Fruit fly (Drosophila melanogaster) whole organism, embryonic: ENCODE data around the gene Osi10a.

Source experiments
- Abd-B ChIP-seq: fragments of 200-800 bp; sonication (Bioruptor generic); optimal IDR thresholded peaks from 2 replicates; lab custom pipeline; 2018; ENCODE audit warnings: missing biosample characterization, mild to moderate bottlenecking, missing genetic modification characterization, moderate library complexity
- Atf6 ChIP-seq: fragments of 200-800 bp; sonication (Bioruptor generic); IDR thresholded peaks from 2 replicates; pipeline ENCODE4 v1.3.6; 2022; ENCODE audit warnings: missing biosample characterization, missing genetic modification characterization
- Blimp-1 ChIP-seq: fragments of 200-800 bp; sonication (Bioruptor generic); optimal IDR thresholded peaks from 3 replicates; lab custom pipeline; 2018; ENCODE audit warnings: missing biosample characterization, missing genetic modification characterization, mild to moderate bottlenecking, moderate library complexity, missing genetic modification reagents
- CG11504 ChIP-seq: fragments of 200-800 bp; sonication (Bioruptor generic); optimal IDR thresholded peaks from 3 replicates; lab custom pipeline; 2019; ENCODE audit warnings: missing biosample characterization, mild to moderate bottlenecking, missing genetic modification characterization, moderate library complexity
- CG12104 ChIP-seq: fragments of 200-800 bp; sonication (Bioruptor generic); optimal IDR thresholded peaks from 3 replicates; lab custom pipeline; 2016; ENCODE audit warnings: missing biosample characterization, missing genetic modification characterization
- CG13894 ChIP-seq: fragments of 200-800 bp; sonication (Bioruptor generic); optimal IDR thresholded peaks from 3 replicates; lab custom pipeline; 2018; ENCODE audit warnings: missing biosample characterization, mild to moderate bottlenecking, missing genetic modification characterization, moderate library complexity
- CG16813 ChIP-seq: fragments of 200-800 bp; sonication (Bioruptor generic); IDR thresholded peaks from 3 replicates; pipeline ENCODE4 v1.3.6; 2022; ENCODE audit warnings: missing biosample characterization, missing genetic modification characterization; ENCODE audit not compliant: partially characterized antibody
- CG17829 ChIP-seq: fragments of 200-800 bp; optimal IDR thresholded peaks from 2 replicates; lab custom pipeline; 2019; ENCODE audit warnings: missing biosample characterization, mild to moderate bottlenecking, missing genetic modification characterization, moderate library complexity
- CG18764 ChIP-seq: fragments of 200-800 bp; sonication (Bioruptor generic); optimal IDR thresholded peaks from 3 replicates; lab custom pipeline; 2016; ENCODE audit warnings: missing biosample characterization, missing genetic modification characterization
- CG4730 ChIP-seq: fragments of 200-800 bp; sonication (Bioruptor generic); IDR thresholded peaks from 2 replicates; pipeline ENCODE4 v1.3.6; 2022; ENCODE audit warnings: missing biosample characterization, missing genetic modification characterization
- CG7786 ChIP-seq: fragments of 200-800 bp; sonication (Bioruptor generic); optimal IDR thresholded peaks from 2 replicates; lab custom pipeline; 2016; ENCODE audit warnings: missing biosample characterization, missing genetic modification characterization
- CG8281 ChIP-seq: fragments of 200-800 bp; sonication (Bioruptor generic); optimal IDR thresholded peaks from 2 replicates; lab custom pipeline; 2018; ENCODE audit warnings: missing biosample characterization, mild to moderate bottlenecking, missing genetic modification characterization, moderate library complexity
- CG9932 ChIP-seq: fragments of 200-800 bp; sonication (Bioruptor generic); IDR thresholded peaks from 2 replicates; pipeline ENCODE4 v1.3.6; 2022; ENCODE audit warnings: missing biosample characterization, missing genetic modification characterization
- Camta ChIP-seq: fragments of 200-800 bp; sonication (Bioruptor generic); optimal IDR thresholded peaks from 2 replicates; lab custom pipeline; 2016; ENCODE audit warnings: missing biosample characterization, missing genetic modification characterization
- Deaf1 ChIP-seq: fragments of 200-800 bp; optimal IDR thresholded peaks from 3 replicates; lab custom pipeline; 2019; ENCODE audit warnings: missing biosample characterization, mild to moderate bottlenecking, missing genetic modification characterization, moderate library complexity
- Ets65A ChIP-seq: fragments of 200-800 bp; sonication (Bioruptor generic); peaks from one replicate; lab custom pipeline; 2016; ENCODE audit warnings: missing biosample characterization, missing genetic modification characterization
- Gsc ChIP-seq: fragments of 200-800 bp; sonication (Bioruptor generic); IDR thresholded peaks from 2 replicates; pipeline ENCODE4 v1.3.6; 2022; ENCODE audit warnings: missing biosample characterization, missing genetic modification characterization
- Hand ChIP-seq: fragments of 200-800 bp; sonication (Bioruptor generic); optimal IDR thresholded peaks from 2 replicates; lab custom pipeline; 2017; ENCODE audit warnings: mild to moderate bottlenecking, missing biosample characterization, missing genetic modification reagents, missing genetic modification characterization
- HmgZ ChIP-seq: fragments of 200-800 bp; sonication (Bioruptor generic); optimal IDR thresholded peaks from 2 replicates; lab custom pipeline; 2018; ENCODE audit warnings: missing biosample characterization, mild to moderate bottlenecking, missing genetic modification characterization
- Meics ChIP-seq: fragments of 200-800 bp; sonication (Bioruptor generic); optimal IDR thresholded peaks from 2 replicates; lab custom pipeline; 2017; ENCODE audit warnings: missing biosample characterization, mild to moderate bottlenecking, missing genetic modification characterization
- Ptx1 ChIP-seq: fragments of 200-800 bp; sonication (Bioruptor generic); IDR thresholded peaks from 2 replicates; pipeline ENCODE4 v1.3.6; 2022; ENCODE audit warnings: missing biosample characterization, missing genetic modification characterization
- Rx ChIP-seq: fragments of 200-800 bp; sonication (Bioruptor generic); IDR thresholded peaks from 2 replicates; pipeline ENCODE4 v1.3.6; 2022; ENCODE audit warnings: missing biosample characterization, missing genetic modification characterization
- Scr ChIP-seq: fragments of 200-800 bp; sonication (Bioruptor generic); IDR thresholded peaks from 2 replicates; pipeline ENCODE4 v1.3.6; 2022; ENCODE audit warnings: missing biosample characterization, missing genetic modification characterization; ENCODE audit not compliant: partially characterized antibody
- az2 ChIP-seq: fragments of 200-800 bp; sonication (Bioruptor generic); optimal IDR thresholded peaks from 3 replicates; lab custom pipeline; 2016; ENCODE audit warnings: missing biosample characterization, missing genetic modification characterization
- chm ChIP-seq: fragments of 200-800 bp; sonication (Bioruptor generic); IDR thresholded peaks from 2 replicates; pipeline ENCODE4 v1.3.6; 2022; ENCODE audit warnings: missing biosample characterization, missing genetic modification characterization
- fd3F ChIP-seq: fragments of 200-800 bp; sonication (Bioruptor generic); optimal IDR thresholded peaks from 2 replicates; lab custom pipeline; 2018; ENCODE audit warnings: missing biosample characterization, mild to moderate bottlenecking, missing genetic modification characterization, moderate library complexity
- hb ChIP-seq: fragments of 200-800 bp; sonication (Bioruptor generic); IDR thresholded peaks from 3 replicates; pipeline ENCODE4 v1.3.6; 2022; ENCODE audit warnings: missing biosample characterization, missing genetic modification characterization; ENCODE audit not compliant: partially characterized antibody
- hbn ChIP-seq: fragments of 200-800 bp; sonication (Bioruptor generic); IDR thresholded peaks from 2 replicates; pipeline ENCODE4 v1.3.6; 2022; ENCODE audit warnings: missing biosample characterization, missing genetic modification characterization; ENCODE audit not compliant: partially characterized antibody
- hkb ChIP-seq, 2 experiments: fragments of 200-800 bp in 1 of 2; fragments of >200 bp in 1 of 2; sonication (Bioruptor generic) in 1 of 2; IDR thresholded peaks in 1 of 2; optimal IDR thresholded peaks in 1 of 2; 2 replicates each; pipeline versions ENCODE4 v1.3.6 to Lab custom; 2017 to 2022; ENCODE audit warnings: missing biosample characterization in 1 of 2, missing genetic modification characterization in 1 of 2
- jigr1 ChIP-seq: fragments of 200-800 bp; sonication (Bioruptor generic); IDR thresholded peaks from 3 replicates; pipeline ENCODE4 v1.3.6; 2022; ENCODE audit warnings: missing biosample characterization, missing genetic modification characterization
- kni ChIP-seq: fragments of 200-800 bp; sonication (Bioruptor generic); optimal IDR thresholded peaks from 3 replicates; lab custom pipeline; 2017; ENCODE audit warnings: mild to moderate bottlenecking, missing biosample characterization, missing genetic modification reagents, missing genetic modification characterization
- luna ChIP-seq: fragments of 200-800 bp; sonication (Bioruptor generic); optimal IDR thresholded peaks from 2 replicates; lab custom pipeline; 2016; ENCODE audit warnings: missing biosample characterization, missing genetic modification characterization
- oc ChIP-seq: fragments of 200-800 bp; sonication (Bioruptor generic); optimal IDR thresholded peaks from 2 replicates; lab custom pipeline; 2018; ENCODE audit warnings: missing biosample characterization, mild to moderate bottlenecking, missing genetic modification characterization, moderate library complexity
- pan ChIP-seq, 4 experiments: fragments of >200 bp in 3 of 4; fragments of 200-800 bp in 1 of 4; sonication (Bioruptor generic) in 1 of 4; optimal IDR thresholded peaks in 3 of 4; IDR thresholded peaks in 1 of 4; 2 replicates each; pipeline versions ENCODE4 v1.3.6 to Lab custom; 2017 to 2022; ENCODE audit warnings: missing biosample characterization in 2 of 4, missing genetic modification characterization in 2 of 4, mixed read lengths in 1 of 4
- pnt ChIP-seq: fragments of 200-800 bp; sonication (Bioruptor generic); optimal IDR thresholded peaks from 3 replicates; lab custom pipeline; 2016; ENCODE audit warnings: missing biosample characterization, missing genetic modification characterization
- prd ChIP-seq, 3 experiments: fragments of >200 bp in 2 of 3; fragments of 200-800 bp in 1 of 3; sonication (Bioruptor generic) in 1 of 3; optimal IDR thresholded peaks in 2 of 3; IDR thresholded peaks in 1 of 3; 2 replicates in 2 of 3; 3 replicates in 1 of 3; pipeline versions ENCODE4 v1.3.6 to Lab custom; 2017 to 2022; ENCODE audit warnings: missing biosample characterization in 1 of 3, missing genetic modification characterization in 1 of 3
- sim ChIP-seq: fragments of 200-800 bp; sonication (Bioruptor generic); IDR thresholded peaks from 2 replicates; pipeline ENCODE4 v1.3.6; 2022; ENCODE audit warnings: missing biosample characterization, missing genetic modification characterization
- sima ChIP-seq: fragments of 200-800 bp; sonication (Bioruptor generic); optimal IDR thresholded peaks from 2 replicates; lab custom pipeline; 2016; ENCODE audit warnings: missing biosample characterization, missing genetic modification characterization
- sr ChIP-seq: fragments of 200-800 bp; sonication (Bioruptor generic); IDR thresholded peaks from 3 replicates; pipeline ENCODE4 v1.3.6; 2022; ENCODE audit warnings: missing biosample characterization, missing genetic modification characterization
- trh ChIP-seq: fragments of 200-800 bp; sonication (Bioruptor generic); optimal IDR thresholded peaks from 2 replicates; lab custom pipeline; 2016; ENCODE audit warnings: missing biosample characterization, missing genetic modification characterization
- tx ChIP-seq: fragments of 200-800 bp; sonication (Bioruptor generic); optimal IDR thresholded peaks from 2 replicates; lab custom pipeline; 2016; ENCODE audit warnings: missing biosample characterization, missing genetic modification characterization
- vvl ChIP-seq: fragments of 200-800 bp; sonication (Bioruptor generic); IDR thresholded peaks from 2 replicates; pipeline ENCODE4 v1.3.6; 2022; ENCODE audit warnings: missing biosample characterization, missing genetic modification characterization

Gene Osi10a

dm6 chr3R:6301257-6301839 lies 37.6 kb downstream of the Osi10a start, which contains the start of gene Osi15:
Gene Osi15, plus strand, starts transcription at chr3R:6301804.
- TF ChIP-seq CG8281 (tag; lab: Kevin White, UChicago) (no peak), Blimp-1 (GFP tag; lab: Kevin White, UChicago) (peak; percentile 61), kni (GFP tag; lab: Kevin White, UChicago) (peak; percentile 83), Hand (GFP tag; lab: Kevin White, UChicago) (no peak), Atf6 (no peak), CG17829 (tag; lab: Kevin White, UChicago) (no peak), pan (optimal IDR thresholded peaks at IDR 0.05; lab: Kevin White, UChicago) (no peak), pan (GFP tag; optimal IDR thresholded peaks at IDR 0.05 in 1 of 2, IDR thresholded peaks at IDR 0.05 in 1 of 2) (no peak), CG13894 (tag; lab: Kevin White, UChicago) (peak; percentile 42), pnt (no peak), CG4730 (GFP tag; lab: Robert Waterston, UW) (no peak), Rx (GFP tag; lab: Robert Waterston, UW) (no peak), Ets65A (GFP tag; lab: Kevin White, UChicago) (no peak), CG16813 (no peak), CG9932 (GFP tag; lab: Robert Waterston, UW) (no peak), Gsc (GFP tag; lab: Robert Waterston, UW) (no peak), chm (GFP tag; lab: Robert Waterston, UW) (no peak), CG12104 (GFP tag; lab: Kevin White, UChicago) (no peak), sim (no peak), CG7786 (GFP tag; lab: Kevin White, UChicago) (no peak), jigr1 (GFP tag; lab: Robert Waterston, UW) (no peak), Scr (no peak), HmgZ (tag; lab: Kevin White, UChicago) (no peak), CG11504 (no peak), luna (GFP tag; lab: Kevin White, UChicago) (no peak), CG18764 (GFP tag; lab: Kevin White, UChicago) (no peak), hkb (optimal IDR thresholded peaks at IDR 0.05; lab: Kevin White, UChicago) (no peak), hkb (GFP tag; IDR thresholded peaks at IDR 0.05; lab: Robert Waterston, UW) (no peak), sr (GFP tag; lab: Robert Waterston, UW) (0 out of 3 replicates have a peak, but pooled peaks have one; percentile 21), Camta (GFP tag; lab: Kevin White, UChicago) (no peak), hbn (GFP tag; lab: Robert Waterston, UW) (no peak), vvl (GFP tag; lab: Robert Waterston, UW) (peak; percentile 91)
- TF ChIP-seq, all 482 proteins: peak for 5

DNA sequence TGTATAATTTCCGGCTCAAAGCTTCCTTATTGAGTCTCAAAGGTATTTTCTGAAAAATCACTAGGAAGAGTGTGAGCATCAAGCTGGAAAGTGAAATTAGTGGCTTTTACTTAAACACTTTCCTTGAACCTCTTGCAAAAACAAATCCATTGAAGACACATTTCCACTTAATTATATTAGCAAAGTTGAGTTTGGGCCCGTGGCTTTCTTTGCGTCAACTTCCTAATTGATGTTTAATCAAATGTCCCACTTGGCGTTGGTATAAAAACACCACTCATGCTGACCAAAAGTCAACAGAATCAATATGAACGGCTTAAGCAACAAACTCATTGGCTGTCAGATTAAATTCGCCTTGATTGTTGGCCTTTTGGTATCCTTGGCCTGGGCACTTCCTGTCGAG lies 40.0 kb downstream of the Osi10a start, which contains the start of gene CG46396:
Gene CG46396 (plus strand): TSS at position 301 of the 400 bp plus-strand sequence.
- TF ChIP-seq tx (GFP tag; lab: Kevin White, UChicago) (no peak), Abd-B (GFP tag; lab: Kevin White, UChicago) (no peak), fd3F (no peak), oc (tag; lab: Kevin White, UChicago) (no peak)
- TF ChIP-seq, all 482 proteins: peak for 0

DNA sequence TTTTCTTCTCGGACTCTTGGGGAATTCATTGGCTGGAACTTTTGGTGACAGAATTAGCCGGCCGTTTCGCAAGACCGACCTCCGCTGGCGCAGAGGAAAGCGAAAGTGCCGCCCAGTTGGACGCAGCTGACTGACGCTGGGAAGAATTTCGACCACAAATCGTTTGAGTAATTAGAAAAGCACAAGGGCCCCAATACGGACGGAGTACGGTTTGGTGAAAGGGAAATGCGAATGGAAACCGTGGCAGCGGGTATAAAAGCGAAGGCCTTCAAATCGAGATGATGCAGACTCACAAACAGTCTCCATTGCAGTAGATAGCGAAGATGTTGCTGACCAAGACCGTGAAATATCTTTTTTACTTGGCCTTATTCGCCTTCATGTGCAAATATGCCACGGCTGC lies 41.2 kb downstream of the Osi10a start, which contains the start of gene Osi16:
Gene Osi16 (plus strand): TSS at position 301 of the 400 bp plus-strand sequence.
- TF ChIP-seq sima = no peak
- no peak for TF ChIP-seq Ptx1 (GFP tag; lab: Robert Waterston, UW)
- no peak for TF ChIP-seq Deaf1 (tag; lab: Kevin White, UChicago)
- 0 out of 3 replicates have a peak, but pooled peaks have one; percentile 28 for TF ChIP-seq hb (GFP tag; lab: Robert Waterston, UW)
- TF ChIP-seq Blimp-1 (GFP tag; lab: Kevin White, UChicago) = peak; percentile 31
- no peak for TF ChIP-seq prd (optimal IDR thresholded peaks at IDR 0.05; lab: Kevin White, UChicago)
- no peak for TF ChIP-seq prd (GFP tag; IDR thresholded peaks at IDR 0.05; lab: Robert Waterston, UW)
- TF ChIP-seq az2 (GFP tag; lab: Kevin White, UChicago) = no peak
- TF ChIP-seq Meics (GFP tag; lab: Kevin White, UChicago) = no peak
- no peak for TF ChIP-seq trh (GFP tag; lab: Kevin White, UChicago)
